Worm (Caenorhabditis elegans) whole organism, L4 larva: ENCODE results near the gene srh-20.

Experiments used
- aly-2 ChIP-seq: sonication (generic microtip); optimal IDR thresholded peaks from 2 replicates; lab custom pipeline; 2018; ENCODE audit warnings: missing biosample characterization, missing genetic modification characterization
- lin-13 ChIP-seq: fragments of 150-350 bp; optimal IDR thresholded peaks from 2 replicates; lab custom pipeline; 2014; ENCODE audit warnings: missing biosample characterization, missing genetic modification reagents, missing genetic modification characterization
- nhr-42 ChIP-seq: fragments of 200-800 bp; sonication (Bioruptor generic); IDR thresholded peaks from 2 replicates; pipeline ENCODE4 v1.3.6; 2022; ENCODE audit warnings: missing genetic modification characterization, missing compliant biosample characterization

ce11 chrV:4963606-4964005, 38.9 kb downstream of the srh-20 start:
- no peak for TF ChIP-seq aly-2 (tag; lab: Kevin White, UChicago)
- TF ChIP-seq nhr-42 (GFP tag; lab: Robert Waterston, UW), result no peak
- no peak for TF ChIP-seq lin-13 (GFP tag; lab: Kevin White, UChicago)
